Fruit fly (Drosophila melanogaster) ovary, adult (tissue): Measurements from ENCODE around the gene Prosbeta6.
"Not testable (repeated sequence)": the region's sequence is repeated elsewhere in the genome, so short reads cannot be mapped to it uniquely, and the experiment has no call there.

Experiments used
- CG17801 ChIP-seq: fragments of 200-800 bp; optimal IDR thresholded peaks from 2 replicates; lab custom pipeline; 2019; ENCODE audit warnings: missing biosample characterization, mild to moderate bottlenecking, missing genetic modification characterization, moderate library complexity; ENCODE audit not compliant: partially characterized antibody

Prosbeta6 gene

DNA sequence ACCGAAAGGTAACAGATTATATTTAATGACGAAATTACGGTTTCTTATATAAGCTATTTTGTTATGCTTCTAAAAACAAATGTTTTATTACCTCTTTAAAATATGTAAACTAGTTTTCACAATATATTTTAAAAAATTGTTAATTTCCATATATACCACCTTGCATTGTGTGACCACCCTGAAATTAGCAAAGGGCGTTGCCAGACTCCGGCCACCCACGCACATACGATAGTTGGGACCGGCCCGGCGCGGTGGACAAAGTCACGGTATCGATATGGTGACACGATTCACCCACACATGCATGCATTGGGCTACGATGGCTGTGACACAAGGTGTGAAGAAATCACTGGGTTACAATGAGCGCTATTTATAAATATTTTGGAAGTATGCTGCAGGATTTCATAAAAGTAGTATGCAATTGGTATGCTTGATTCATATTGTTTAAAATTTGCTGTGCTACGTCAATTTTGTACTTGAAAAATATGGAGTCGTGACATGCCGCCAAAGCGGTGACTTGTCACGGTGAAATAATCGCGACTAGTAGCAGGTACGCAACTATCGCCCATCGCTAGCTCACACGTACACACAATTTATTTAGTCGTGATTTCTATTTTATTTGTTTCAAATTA, 22.1 kb downstream of the Prosbeta6 start:
- TF ChIP-seq CG17801 (GFP tag; lab: Kevin White, UChicago), result peak; percentile 46

DNA sequence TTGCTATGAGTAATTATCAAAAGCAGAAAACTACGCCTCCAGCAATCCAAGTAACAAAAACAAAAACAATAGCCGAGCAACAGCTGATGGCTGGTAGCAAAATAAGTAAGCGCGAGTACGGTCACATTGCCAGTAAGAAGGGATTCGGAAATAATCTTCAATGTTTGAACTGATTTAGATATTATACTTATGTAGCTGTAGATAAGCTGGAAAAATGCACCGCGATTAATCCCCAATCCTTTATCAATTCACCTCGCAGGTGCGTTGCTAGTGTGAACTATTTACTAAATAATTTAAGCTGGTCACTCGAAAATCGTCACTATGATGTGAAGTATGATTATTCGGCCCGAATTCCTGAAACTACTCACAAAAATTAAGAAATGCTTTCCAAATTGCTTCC, 23.2 kb downstream of the Prosbeta6 start, which contains the start of the genes Syx8 and CG32163:
Gene Syx8 (minus strand): TSS at position 69 of the 400 bp plus-strand sequence.
Gene CG32163 (plus strand): TSS at position 169 of the 400 bp plus-strand sequence.
- peak; percentile 29 for TF ChIP-seq CG17801 (GFP tag; lab: Kevin White, UChicago)

DNA sequence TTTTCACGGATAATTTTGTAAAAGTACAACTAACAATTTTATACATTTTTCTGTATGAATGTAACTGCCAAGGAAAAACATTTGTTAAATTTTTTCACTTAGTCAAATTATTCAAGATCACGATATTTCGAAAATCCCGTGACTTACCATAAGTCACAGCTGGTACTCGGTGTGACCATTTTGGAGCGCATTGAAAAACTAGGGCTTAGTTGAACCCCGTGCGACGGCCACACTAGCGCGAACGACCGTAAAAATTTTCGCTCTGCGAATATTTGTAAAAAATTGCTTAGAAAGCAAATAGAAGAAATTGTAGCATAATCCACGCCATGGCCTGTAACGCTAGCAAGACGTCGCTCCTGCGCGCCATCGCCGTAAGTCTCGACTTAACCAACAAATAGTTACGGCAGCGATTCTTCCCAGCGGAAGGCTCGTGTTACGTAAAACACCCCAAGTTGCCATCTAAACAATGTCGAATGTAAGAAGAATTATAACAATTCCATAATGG, 26.1 kb downstream of the Prosbeta6 start, which contains the start of gene UQCR-C2:
Gene UQCR-C2 (plus strand): TSS at position 51 of the 505 bp plus-strand sequence.
- TF ChIP-seq CG17801 (GFP tag; lab: Kevin White, UChicago), result peak; percentile 26

DNA sequence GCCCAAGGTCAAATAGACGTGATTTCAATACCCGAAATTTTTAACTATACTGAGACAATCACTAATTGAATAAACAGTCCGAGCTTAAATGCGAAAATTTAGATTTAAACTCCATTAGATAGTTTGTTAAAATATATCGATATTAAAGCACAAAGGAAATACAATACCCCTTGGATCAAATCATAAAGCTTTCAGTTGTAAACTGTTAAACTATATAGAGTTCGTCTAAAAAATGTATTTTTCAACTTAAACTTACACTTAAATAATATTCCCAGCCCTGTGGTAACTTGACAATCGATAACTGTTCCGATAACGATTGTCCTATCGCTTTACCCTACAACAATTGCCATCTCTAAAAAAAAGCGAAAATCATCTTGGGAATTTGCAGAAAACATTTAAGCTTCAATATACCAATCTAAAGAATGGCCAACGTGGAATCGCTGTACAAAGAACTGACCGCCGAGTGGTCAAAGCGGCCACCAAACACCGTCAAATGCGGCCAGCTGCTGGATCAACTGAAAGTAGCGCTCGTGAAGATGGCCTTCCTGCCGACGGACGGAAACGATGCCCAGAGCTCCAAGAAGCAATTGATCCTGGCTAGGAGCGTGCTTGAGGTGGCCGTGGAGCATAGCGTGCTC, 27.4 kb downstream of the Prosbeta6 start, which contains the start of gene Rpn12:
Gene Rpn12 (plus strand): TSS at position 351 of the 638 bp plus-strand sequence.
- TF ChIP-seq CG17801 (GFP tag; lab: Kevin White, UChicago), result peak; percentile 59

DNA sequence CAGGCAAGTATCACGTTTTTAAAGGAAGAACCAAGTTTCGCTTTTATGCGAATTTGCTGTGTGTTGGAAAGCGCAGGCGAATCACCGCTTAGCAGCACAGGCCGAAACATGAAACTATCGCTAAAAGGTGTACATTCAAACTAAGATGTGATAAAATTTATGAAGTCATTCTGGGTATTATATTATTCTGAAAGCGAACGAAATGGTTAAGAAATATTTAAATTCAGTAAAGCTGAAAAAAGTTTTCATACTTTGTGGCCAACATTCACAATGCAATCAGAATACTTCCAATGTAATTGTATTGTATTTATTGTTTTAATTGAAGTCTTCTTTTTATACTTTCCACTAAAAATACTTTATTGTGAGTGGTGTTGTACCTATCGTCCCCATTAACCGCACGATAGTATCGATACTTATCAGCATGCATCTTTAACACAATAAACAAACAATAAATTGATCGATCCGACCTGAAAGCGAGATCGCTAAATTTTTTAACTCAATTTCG, 29.0 kb downstream of the Prosbeta6 start, which contains the start of gene Smn:
Gene Smn (minus strand): TSS at position 347 of the 505 bp plus-strand sequence.
- peak; percentile 69 for TF ChIP-seq CG17801 (GFP tag; lab: Kevin White, UChicago)

DNA sequence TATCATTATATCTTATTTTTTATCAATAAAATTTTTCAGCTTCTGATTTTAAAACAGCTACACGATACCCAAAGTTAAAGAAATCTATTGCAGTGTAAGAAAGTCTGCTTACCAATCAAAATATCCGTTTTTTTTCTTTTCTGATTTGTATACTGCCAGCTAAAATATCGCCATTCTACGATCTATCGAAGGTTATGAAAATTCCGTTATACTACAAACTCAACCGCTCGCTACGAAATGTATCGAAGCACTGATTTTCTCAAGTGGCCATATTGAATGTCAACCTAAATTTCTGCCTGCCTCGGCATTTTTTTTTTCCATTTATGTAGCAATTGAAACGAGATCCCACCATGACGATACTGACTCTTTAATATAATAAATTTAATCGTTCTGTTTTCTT, 30.2 kb downstream of the Prosbeta6 start, which contains the start of gene nxf2:
Gene nxf2 (minus strand): TSS at position 258 of the 400 bp plus-strand sequence.
- TF ChIP-seq CG17801 (GFP tag; lab: Kevin White, UChicago), result peak; percentile 42

DNA sequence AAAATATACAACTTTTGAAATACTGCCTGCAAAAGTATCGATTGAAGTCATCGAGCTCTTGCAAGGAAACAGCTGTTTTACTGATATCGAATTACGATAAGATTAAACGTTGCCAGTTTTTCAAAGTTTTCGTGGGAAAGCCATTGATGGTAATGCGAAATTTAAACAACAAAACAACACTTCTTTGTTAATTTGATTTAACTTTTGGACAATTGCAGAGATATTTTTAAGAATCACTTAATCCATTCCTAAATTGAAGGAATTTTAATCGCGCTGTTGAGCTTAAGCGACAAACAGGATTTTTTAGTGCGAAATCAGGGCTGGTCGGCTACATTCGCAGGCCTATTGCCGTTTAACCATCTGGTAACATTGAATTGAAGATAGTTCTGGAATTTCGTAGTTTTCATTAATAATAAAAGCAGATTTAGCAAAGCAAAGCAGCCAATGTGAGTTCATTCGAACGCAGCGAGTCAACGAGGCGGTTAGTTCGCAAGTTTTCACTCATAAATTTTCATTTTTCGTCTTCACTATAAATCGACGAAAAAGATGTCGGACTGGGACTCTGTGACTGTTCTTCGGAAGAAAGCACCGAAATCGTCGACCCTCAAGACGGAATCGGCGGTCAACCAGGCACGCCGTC, 35.8 kb downstream of the Prosbeta6 start, which contains the start of gene mbf1:
Gene mbf1 (plus strand): TSS at position 130 of the 640 bp plus-strand sequence.
- no peak for TF ChIP-seq CG17801 (GFP tag; lab: Kevin White, UChicago)

DNA sequence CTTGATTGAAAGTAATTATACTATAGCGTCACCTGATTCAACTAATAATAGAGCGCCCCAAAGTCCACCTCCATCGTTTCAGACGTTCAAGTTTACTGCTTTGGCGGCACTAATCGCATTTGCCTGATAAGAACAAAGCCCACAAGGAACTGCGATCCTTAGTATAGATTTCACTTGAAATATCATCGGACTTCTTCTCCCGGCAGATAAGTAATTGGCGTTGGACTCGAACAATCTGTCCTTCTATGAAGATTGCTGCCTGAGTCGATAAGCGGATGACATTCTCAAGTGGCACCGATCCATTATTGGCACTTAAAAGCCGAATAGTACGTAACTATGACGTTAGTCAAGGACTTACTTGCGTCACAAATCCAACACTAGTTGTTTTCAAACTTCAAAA, 37.0 kb downstream of the Prosbeta6 start, which contains the start of gene Mipp1:
Gene Mipp1 (minus strand): TSS at position 101 of the 400 bp plus-strand sequence.
- not testable (repeated sequence) for TF ChIP-seq CG17801 (GFP tag; lab: Kevin White, UChicago)

DNA sequence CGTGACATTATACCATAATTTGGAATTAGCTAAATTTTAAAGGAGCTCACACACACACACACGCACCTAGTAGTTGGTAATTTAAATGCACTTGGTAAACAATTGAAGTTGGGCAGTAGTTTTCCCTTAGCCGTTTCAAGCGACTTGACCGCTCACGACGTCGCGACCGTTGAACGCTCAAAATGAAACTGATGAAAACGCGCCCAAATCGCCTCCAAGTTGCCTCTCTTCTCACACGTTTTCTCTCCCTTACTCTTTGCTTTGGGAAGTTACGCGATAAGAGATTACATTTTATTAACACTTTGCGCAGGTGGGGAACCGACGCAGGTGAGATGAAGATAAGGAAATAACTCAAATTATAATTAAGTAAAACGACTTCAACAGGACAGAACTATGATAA, 38.0 kb downstream of the Prosbeta6 start:
- no peak for TF ChIP-seq CG17801 (GFP tag; lab: Kevin White, UChicago)

DNA sequence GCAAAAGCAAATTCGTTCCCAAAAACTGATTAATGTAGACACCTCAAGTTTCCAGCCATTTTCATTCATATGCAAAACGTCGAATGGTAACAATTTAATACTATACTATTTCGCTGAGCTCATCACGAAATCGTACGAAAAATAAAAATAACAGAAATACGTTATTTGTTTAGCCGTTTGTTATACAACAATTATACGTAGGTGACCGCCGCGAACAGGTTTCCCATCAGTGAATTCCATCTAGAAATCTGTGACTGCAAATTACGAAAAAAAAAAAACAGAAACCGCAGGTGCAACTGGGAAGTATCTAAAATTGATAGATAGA, 38.5 kb downstream of the Prosbeta6 start:
- TF ChIP-seq CG17801 (GFP tag; lab: Kevin White, UChicago), result no peak

DNA sequence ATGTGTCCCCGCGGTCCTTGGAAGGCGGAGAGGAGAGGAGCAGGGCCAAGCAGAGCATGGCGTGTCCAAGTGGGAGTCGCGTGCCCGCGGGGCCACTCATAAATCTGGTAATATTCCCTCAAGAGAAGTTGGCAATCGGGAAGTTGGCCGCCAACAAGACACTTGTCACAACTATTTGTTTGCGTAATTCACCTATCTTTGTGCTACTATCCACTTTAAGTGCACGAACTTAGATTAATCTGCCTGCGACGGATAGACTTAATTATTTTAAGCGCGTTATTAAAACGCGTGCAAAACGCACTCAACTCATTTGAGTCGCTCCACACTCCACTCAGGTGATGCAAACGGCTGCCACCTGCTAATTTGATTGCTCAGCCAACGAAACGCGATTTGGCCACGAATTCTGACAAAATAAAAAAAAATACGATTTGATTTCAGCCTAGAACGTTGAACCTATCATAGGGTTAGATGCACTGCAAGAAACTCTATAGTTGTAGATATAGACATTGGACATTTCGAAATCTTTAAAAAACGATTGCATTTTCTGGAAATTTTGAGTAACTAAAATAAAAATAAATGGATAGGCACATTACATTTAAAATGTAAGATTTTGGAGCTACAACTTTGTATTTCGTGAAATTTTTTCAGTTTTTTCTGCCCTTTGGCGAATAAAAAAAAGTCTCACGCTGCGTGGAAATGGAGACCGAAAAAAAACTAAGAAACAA, 39.0 kb downstream of the Prosbeta6 start:
- TF ChIP-seq CG17801 (GFP tag; lab: Kevin White, UChicago), result no peak

DNA sequence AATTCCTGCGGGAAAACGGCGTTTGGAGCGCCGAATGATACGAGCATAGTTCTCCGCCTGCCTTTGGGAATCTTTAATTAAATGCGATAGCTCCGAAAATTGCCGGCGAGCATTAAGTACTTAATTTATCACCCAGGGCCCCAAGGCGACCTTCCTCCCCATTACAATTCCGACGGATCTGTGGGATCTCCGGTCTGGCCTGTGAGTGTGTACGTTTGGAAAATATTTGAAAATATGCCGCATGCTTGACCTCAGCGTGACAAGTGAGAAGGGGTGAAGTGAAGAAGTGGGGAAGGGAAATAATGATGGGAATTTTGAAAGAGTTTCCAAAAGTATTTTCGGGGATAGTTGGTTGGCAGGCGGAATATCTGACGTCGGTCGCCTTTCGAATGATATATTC, 40.8 kb downstream of the Prosbeta6 start:
- no peak for TF ChIP-seq CG17801 (GFP tag; lab: Kevin White, UChicago)

DNA sequence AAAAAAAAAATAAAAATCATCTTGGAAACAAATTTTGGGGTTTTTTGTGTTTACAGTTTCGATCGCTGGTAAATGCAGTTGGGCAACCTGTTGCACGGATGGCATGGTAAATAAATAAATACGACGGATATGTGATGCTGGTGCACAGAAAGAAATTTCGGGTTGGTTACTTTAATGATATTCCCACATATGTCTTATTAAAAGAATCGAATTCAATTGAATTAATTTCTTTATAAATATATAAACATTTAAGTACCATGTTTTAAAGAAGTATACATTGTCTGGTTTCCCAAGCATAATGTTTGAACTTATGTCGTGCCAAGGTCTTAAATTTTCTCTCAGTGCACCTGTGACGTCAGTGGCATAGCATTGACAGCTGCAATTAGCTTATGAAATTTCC, 42.7 kb downstream of the Prosbeta6 start:
- no peak for TF ChIP-seq CG17801 (GFP tag; lab: Kevin White, UChicago)

DNA sequence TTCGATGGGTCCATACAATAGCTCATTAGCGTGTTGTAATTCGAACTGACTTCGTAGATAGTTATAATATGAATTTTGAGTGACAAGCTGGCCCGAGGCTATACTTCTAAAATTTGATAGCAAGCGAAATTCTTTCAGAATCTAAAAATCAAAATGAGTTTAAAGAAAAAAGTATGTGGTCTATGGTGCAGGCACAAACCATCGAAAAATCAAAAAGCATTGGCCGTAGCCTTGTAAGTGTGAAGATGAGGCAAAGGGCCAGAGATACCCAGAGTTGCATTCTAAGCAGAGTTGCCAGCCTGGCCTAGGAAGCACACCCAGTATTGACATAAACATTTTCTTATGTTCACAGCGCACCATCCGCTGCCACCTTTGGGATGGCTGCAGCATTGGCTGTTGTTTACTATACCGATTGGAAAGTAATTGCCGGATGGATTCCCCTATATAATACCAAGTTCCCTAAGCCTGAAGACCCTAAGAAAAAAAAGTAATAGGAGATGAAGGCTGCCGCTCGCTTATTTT, 43.5 kb downstream of the Prosbeta6 start, which contains the start of gene UQCR-6.4L:
Gene UQCR-6.4L (plus strand): TSS at position 51 of the 522 bp plus-strand sequence.
- TF ChIP-seq CG17801 (GFP tag; lab: Kevin White, UChicago), result no peak
